Fruit fly (Drosophila melanogaster) whole organism, embryonic: Measurements from ENCODE around the gene CG14958.

ENCODE experiments used
- Asciz ChIP-seq: fragments of 200-800 bp; sonication (Bioruptor generic); optimal IDR thresholded peaks from 2 replicates; lab custom pipeline; 2017; ENCODE audit warnings: missing biosample characterization, mild to moderate bottlenecking, missing genetic modification characterization, missing genetic modification reagents
- Bgb ChIP-seq: fragments of 200-800 bp; sonication (Bioruptor generic); IDR thresholded peaks from 2 replicates; pipeline ENCODE4 v1.3.6; 2022; ENCODE audit warnings: missing biosample characterization, missing genetic modification characterization; ENCODE audit not compliant: partially characterized antibody
- CG13287 ChIP-seq: fragments of 200-800 bp; sonication (Bioruptor generic); IDR thresholded peaks from 2 replicates; pipeline ENCODE4 v1.3.6; 2022; ENCODE audit warnings: missing biosample characterization, missing genetic modification characterization; ENCODE audit not compliant: partially characterized antibody
- CG13775 ChIP-seq: fragments of 200-800 bp; sonication (Bioruptor generic); optimal IDR thresholded peaks from 3 replicates; lab custom pipeline; 2017; ENCODE audit warnings: missing biosample characterization, mild to moderate bottlenecking, missing genetic modification characterization
- CG16863 ChIP-seq: fragments of 200-800 bp; sonication (Bioruptor generic); optimal IDR thresholded peaks from 3 replicates; lab custom pipeline; 2016; ENCODE audit warnings: missing biosample characterization, missing genetic modification characterization
- CG2199 ChIP-seq: fragments of 200-800 bp; sonication (Bioruptor generic); IDR thresholded peaks from 3 replicates; pipeline ENCODE4 v1.3.6; 2022; ENCODE audit warnings: missing biosample characterization, missing genetic modification characterization
- CG31441 ChIP-seq: fragments of 200-800 bp; sonication (Bioruptor generic); IDR thresholded peaks from 2 replicates; pipeline ENCODE4 v1.3.6; 2022; ENCODE audit warnings: missing biosample characterization, missing genetic modification characterization
- CG34422 ChIP-seq: fragments of 200-800 bp; sonication (Bioruptor generic); IDR thresholded peaks from 3 replicates; pipeline ENCODE4 v1.3.6; 2022; ENCODE audit warnings: missing biosample characterization, missing genetic modification characterization
- CG4617 ChIP-seq: fragments of 200-800 bp; sonication (Bioruptor generic); optimal IDR thresholded peaks from 3 replicates; lab custom pipeline; 2016; ENCODE audit warnings: missing biosample characterization, missing genetic modification characterization, borderline replicate concordance
- CG4730 ChIP-seq: fragments of 200-800 bp; sonication (Bioruptor generic); IDR thresholded peaks from 2 replicates; pipeline ENCODE4 v1.3.6; 2022; ENCODE audit warnings: missing biosample characterization, missing genetic modification characterization
- CG6813 ChIP-seq: fragments of 200-800 bp; sonication (Bioruptor generic); optimal IDR thresholded peaks from 2 replicates; lab custom pipeline; 2017; ENCODE audit warnings: missing biosample characterization, missing genetic modification characterization, mild to moderate bottlenecking, moderate library complexity, missing genetic modification reagents
- CG7556 ChIP-seq: fragments of 200-800 bp; sonication (Bioruptor generic); optimal IDR thresholded peaks from 2 replicates; lab custom pipeline; 2017; ENCODE audit warnings: missing biosample characterization, mild to moderate bottlenecking, missing genetic modification characterization
- CG8290 ChIP-seq, 3 experiments: fragments of 200-800 bp; sonication (Bioruptor generic); optimal IDR thresholded peaks; 2 replicates each; lab custom pipeline; 2016 to 2019; ENCODE audit warnings: missing biosample characterization in 3 of 3, missing genetic modification characterization in 3 of 3, mild to moderate bottlenecking in 2 of 3, moderate library complexity in 1 of 3
- CG9609 ChIP-seq: fragments of 200-800 bp; sonication (Bioruptor generic); optimal IDR thresholded peaks from 3 replicates; lab custom pipeline; 2016; ENCODE audit warnings: missing biosample characterization, missing genetic modification characterization
- CG9797 ChIP-seq: fragments of 200-800 bp; sonication (Bioruptor generic); optimal IDR thresholded peaks from 3 replicates; lab custom pipeline; 2018; ENCODE audit warnings: missing biosample characterization, mild to moderate bottlenecking, missing genetic modification characterization
- Deaf1 ChIP-seq: fragments of 200-800 bp; optimal IDR thresholded peaks from 3 replicates; lab custom pipeline; 2019; ENCODE audit warnings: missing biosample characterization, mild to moderate bottlenecking, missing genetic modification characterization, moderate library complexity
- Doc2 ChIP-seq: fragments of 200-800 bp; sonication (Bioruptor generic); IDR thresholded peaks from 2 replicates; pipeline ENCODE4 v1.3.6; 2022; ENCODE audit warnings: missing biosample characterization, missing genetic modification characterization
- Doc3 ChIP-seq: fragments of 200-800 bp; sonication (Bioruptor generic); IDR thresholded peaks from 3 replicates; pipeline ENCODE4 v1.3.6; 2022; ENCODE audit warnings: missing biosample characterization, missing genetic modification characterization; ENCODE audit not compliant: partially characterized antibody
- ERR ChIP-seq: fragments of 200-800 bp; sonication (Bioruptor generic); optimal IDR thresholded peaks from 2 replicates; lab custom pipeline; 2016; ENCODE audit warnings: missing biosample characterization, missing genetic modification characterization
- HLHmδ ChIP-seq: fragments of 200-800 bp; sonication (Bioruptor generic); optimal IDR thresholded peaks from 2 replicates; lab custom pipeline; 2018; ENCODE audit warnings: missing biosample characterization, mild to moderate bottlenecking, missing genetic modification characterization, moderate library complexity
- Hr78 ChIP-seq, 2 experiments: fragments of 200-800 bp in 1 of 2; fragments of >200 bp in 1 of 2; sonication (Bioruptor generic) in 1 of 2; optimal IDR thresholded peaks; 2 replicates each; lab custom pipeline; 2017 to 2019; ENCODE audit warnings: missing biosample characterization in 2 of 2, missing genetic modification characterization in 2 of 2, mild to moderate bottlenecking in 1 of 2, moderate library complexity in 1 of 2
- MTF-1 ChIP-seq: fragments of 200-800 bp; sonication (Bioruptor generic); optimal IDR thresholded peaks from 2 replicates; lab custom pipeline; 2018; ENCODE audit warnings: missing biosample characterization, mild to moderate bottlenecking, missing genetic modification characterization, borderline replicate concordance
- NC2α ChIP-seq: fragments of 200-800 bp; sonication (Bioruptor generic); optimal IDR thresholded peaks from 2 replicates; lab custom pipeline; 2016; ENCODE audit warnings: missing biosample characterization, missing genetic modification characterization
- Neu2 ChIP-seq: fragments of 200-800 bp; sonication (Bioruptor generic); optimal IDR thresholded peaks from 3 replicates; lab custom pipeline; 2016; ENCODE audit warnings: missing biosample characterization, missing genetic modification characterization, borderline replicate concordance
- Oli ChIP-seq: fragments of 200-800 bp; sonication (Bioruptor generic); optimal IDR thresholded peaks from 2 replicates; lab custom pipeline; 2018; ENCODE audit warnings: missing biosample characterization, mild to moderate bottlenecking, missing genetic modification characterization, moderate library complexity
- Pdp1 ChIP-seq, 2 experiments: fragments of 200-800 bp; sonication (Bioruptor generic); optimal IDR thresholded peaks; 3 replicates each; lab custom pipeline; 2016; ENCODE audit warnings: missing biosample characterization in 2 of 2, missing genetic modification characterization in 2 of 2, mild to moderate bottlenecking in 1 of 2, moderate library complexity in 1 of 2
- Stat92E ChIP-seq, 3 experiments: fragments of >200 bp in 2 of 3; fragments of 200-800 bp in 1 of 3; sonication (Bioruptor generic) in 1 of 3; optimal IDR thresholded peaks; 2 replicates each; lab custom pipeline; 2017 to 2019; ENCODE audit warnings: missing biosample characterization in 3 of 3, missing genetic modification characterization in 3 of 3, mild to moderate bottlenecking in 1 of 3, moderate library complexity in 1 of 3
- ara ChIP-seq: fragments of 200-800 bp; sonication (Bioruptor generic); IDR thresholded peaks from 2 replicates; pipeline ENCODE4 v1.3.6; 2022; ENCODE audit warnings: missing biosample characterization, missing genetic modification characterization
- cad ChIP-seq: fragments of >200 bp; optimal IDR thresholded peaks from 2 replicates; lab custom pipeline; 2017; ENCODE audit warnings: missing biosample characterization, missing genetic modification characterization
- caup ChIP-seq: fragments of 200-800 bp; sonication (Bioruptor generic); optimal IDR thresholded peaks from 3 replicates; lab custom pipeline; 2017; ENCODE audit warnings: missing biosample characterization, mild to moderate bottlenecking, missing genetic modification characterization, moderate library complexity; ENCODE audit not compliant: severe bottlenecking
- dimm ChIP-seq: fragments of 200-800 bp; sonication (Bioruptor generic); IDR thresholded peaks from 2 replicates; pipeline ENCODE4 v1.3.6; 2022; ENCODE audit warnings: missing biosample characterization, missing genetic modification characterization
- fd102C ChIP-seq: fragments of 200-800 bp; sonication (Bioruptor generic); optimal IDR thresholded peaks from 2 replicates; lab custom pipeline; 2018; ENCODE audit warnings: missing biosample characterization, mild to moderate bottlenecking, missing genetic modification characterization, moderate library complexity
- fd3F ChIP-seq: fragments of 200-800 bp; sonication (Bioruptor generic); optimal IDR thresholded peaks from 2 replicates; lab custom pipeline; 2018; ENCODE audit warnings: missing biosample characterization, mild to moderate bottlenecking, missing genetic modification characterization, moderate library complexity
- fd96Cb ChIP-seq: fragments of 200-800 bp; sonication (Bioruptor generic); optimal IDR thresholded peaks from 2 replicates; lab custom pipeline; 2018; ENCODE audit warnings: missing biosample characterization, mild to moderate bottlenecking, missing genetic modification characterization, moderate library complexity
- gcm2 ChIP-seq: fragments of 200-800 bp; sonication (Bioruptor generic); optimal IDR thresholded peaks from 2 replicates; lab custom pipeline; 2016; ENCODE audit warnings: missing biosample characterization, missing genetic modification characterization
- gsb-n ChIP-seq: fragments of 200-800 bp; sonication (Bioruptor generic); optimal IDR thresholded peaks from 3 replicates; lab custom pipeline; 2018; ENCODE audit warnings: missing biosample characterization, mild to moderate bottlenecking, missing genetic modification characterization
- insv ChIP-seq, 2 experiments: fragments of 200-800 bp; sonication (Bioruptor generic); optimal IDR thresholded peaks; 3 replicates each; lab custom pipeline; 2016 to 2018; ENCODE audit warnings: missing biosample characterization in 2 of 2, missing genetic modification characterization in 2 of 2
- kah ChIP-seq: fragments of 200-800 bp; sonication (Bioruptor generic); optimal IDR thresholded peaks from 2 replicates; lab custom pipeline; 2018; ENCODE audit warnings: missing biosample characterization, mild to moderate bottlenecking, missing genetic modification characterization
- luna ChIP-seq: fragments of 200-800 bp; sonication (Bioruptor generic); optimal IDR thresholded peaks from 2 replicates; lab custom pipeline; 2016; ENCODE audit warnings: missing biosample characterization, missing genetic modification characterization
- mirr ChIP-seq: fragments of 200-800 bp; sonication (Bioruptor generic); optimal IDR thresholded peaks from 3 replicates; lab custom pipeline; 2018; ENCODE audit warnings: missing biosample characterization, mild to moderate bottlenecking, missing genetic modification characterization
- mld ChIP-seq: fragments of 200-800 bp; sonication (Bioruptor generic); IDR thresholded peaks from 3 replicates; pipeline ENCODE4 v1.3.6; 2022; ENCODE audit warnings: missing biosample characterization, missing genetic modification characterization; ENCODE audit not compliant: partially characterized antibody
- ranshi ChIP-seq: fragments of 200-800 bp; sonication (Bioruptor generic); IDR thresholded peaks from 2 replicates; pipeline ENCODE4 v1.3.6; 2022; ENCODE audit warnings: missing biosample characterization, missing genetic modification characterization
- repo ChIP-seq: fragments of 200-800 bp; sonication (Bioruptor generic); optimal IDR thresholded peaks from 2 replicates; lab custom pipeline; 2016; ENCODE audit warnings: missing biosample characterization, missing genetic modification characterization
- sima ChIP-seq: fragments of 200-800 bp; sonication (Bioruptor generic); optimal IDR thresholded peaks from 2 replicates; lab custom pipeline; 2016; ENCODE audit warnings: missing biosample characterization, missing genetic modification characterization
- so ChIP-seq: fragments of 200-800 bp; sonication (Bioruptor generic); IDR thresholded peaks from 3 replicates; pipeline ENCODE4 v1.3.6; 2022; ENCODE audit warnings: missing biosample characterization, missing genetic modification characterization
- tna ChIP-seq: fragments of 200-800 bp; sonication (Bioruptor generic); IDR thresholded peaks from 2 replicates; pipeline ENCODE4 v1.3.6; 2022; ENCODE audit warnings: missing biosample characterization, missing genetic modification characterization; ENCODE audit not compliant: partially characterized antibody
- toy ChIP-seq: fragments of 200-800 bp; sonication (Bioruptor generic); IDR thresholded peaks from 2 replicates; pipeline ENCODE4 v1.3.6; 2022; ENCODE audit warnings: missing biosample characterization, missing genetic modification characterization
- ttk ChIP-seq: fragments of 200-800 bp; sonication (Bioruptor generic); IDR thresholded peaks from 2 replicates; pipeline ENCODE4 v2.1.2; 2022; ENCODE audit warnings: missing biosample characterization, missing genetic modification characterization
- z ChIP-seq: fragments of 200-800 bp; sonication (Bioruptor generic); IDR thresholded peaks from 3 replicates; pipeline ENCODE4 v1.3.6; 2022; ENCODE audit warnings: missing biosample characterization, missing genetic modification characterization
- zfh2 ChIP-seq: fragments of 200-800 bp; sonication (Bioruptor generic); optimal IDR thresholded peaks from 2 replicates; lab custom pipeline; 2016; ENCODE audit warnings: missing biosample characterization, missing genetic modification characterization

CG14958 gene

DNA sequence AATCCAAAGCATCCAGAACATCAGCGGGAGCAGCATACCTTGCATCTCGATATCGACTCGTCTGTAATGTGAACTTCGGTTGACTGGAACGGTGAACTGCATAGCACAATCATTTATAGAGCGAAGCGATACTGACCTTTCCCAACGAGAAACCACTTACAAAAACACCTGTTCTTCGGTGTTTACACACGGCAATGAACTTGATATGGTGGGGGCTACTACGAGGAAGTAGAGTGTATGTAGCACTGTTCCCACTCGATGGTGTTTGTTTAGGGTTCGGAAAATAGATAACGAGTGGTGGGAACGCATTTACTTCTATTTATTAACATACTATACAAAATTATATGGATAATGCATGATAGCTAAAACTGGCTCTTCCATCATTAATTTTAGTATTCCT is 19.1 kb downstream of the CG14958 start, which contains the start of the genes CG32269 and CG32270 (continued):
- TF ChIP-seq ara (GFP tag; lab: Robert Waterston, UW), result no peak
- no peak for TF ChIP-seq gcm2 (GFP tag; lab: Kevin White, UChicago)
- no peak for TF ChIP-seq CG16863 (GFP tag; lab: Kevin White, UChicago)
- no peak for TF ChIP-seq mld (GFP tag; lab: Robert Waterston, UW)
- no peak for TF ChIP-seq CG7556 (GFP tag; lab: Kevin White, UChicago)
- TF ChIP-seq HLHmδ (GFP tag; lab: Kevin White, UChicago), result peak; percentile 30
- TF ChIP-seq ERR (GFP tag; lab: Kevin White, UChicago), result no peak
- TF ChIP-seq Stat92E (GFP tag; optimal IDR thresholded peaks at IDR 0.05; lab: Kevin White, UChicago), result no peak
- TF ChIP-seq MTF-1 (GFP tag; lab: Kevin White, UChicago), result peak; percentile 0
- no peak for TF ChIP-seq CG9797 (GFP tag; lab: Kevin White, UChicago)
- TF ChIP-seq Asciz (GFP tag; lab: Kevin White, UChicago), result no peak
- no peak for TF ChIP-seq Doc2 (GFP tag; lab: Robert Waterston, UW)
- no peak for TF ChIP-seq sima (GFP tag; lab: Kevin White, UChicago)
- no peak for TF ChIP-seq CG4730 (GFP tag; lab: Robert Waterston, UW)
- no peak for TF ChIP-seq tna
- no peak for TF ChIP-seq CG13287 (GFP tag; lab: Robert Waterston, UW)
- TF ChIP-seq Bgb, result no peak
- TF ChIP-seq ranshi, result no peak
- no peak for TF ChIP-seq fd96Cb (tag; lab: Kevin White, UChicago)
- peak; percentile 71 for TF ChIP-seq kah (GFP tag; lab: Kevin White, UChicago)
- peak; percentile 11 for TF ChIP-seq caup (GFP tag; lab: Kevin White, UChicago)
- TF ChIP-seq CG4617 (GFP tag; lab: Kevin White, UChicago), result no peak
- no peak for TF ChIP-seq gsb-n
- no peak for TF ChIP-seq luna (GFP tag; lab: Kevin White, UChicago)
- no peak for TF ChIP-seq NC2α (GFP tag; lab: Kevin White, UChicago)
- no peak for TF ChIP-seq Oli (tag; lab: Kevin White, UChicago)
- no peak for TF ChIP-seq Neu2 (GFP tag; lab: Kevin White, UChicago)
- TF ChIP-seq Pdp1 (GFP tag; optimal IDR thresholded peaks at IDR 0.05; lab: Kevin White, UChicago), result no peak
- no peak for TF ChIP-seq fd3F (GFP tag; lab: Kevin White, UChicago)
- peak; percentile 66 for TF ChIP-seq mirr (GFP tag; lab: Kevin White, UChicago)
- TF ChIP-seq cad (GFP tag; lab: Kevin White, UChicago), result no peak
- no peak for TF ChIP-seq dimm
- peak; percentile 18 for TF ChIP-seq CG6813 (GFP tag; lab: Kevin White, UChicago)
- TF ChIP-seq repo (GFP tag; lab: Kevin White, UChicago), result no peak
- TF ChIP-seq CG8290 (GFP tag; optimal IDR thresholded peaks at IDR 0.05; lab: Kevin White, UChicago), result no peak
- no peak for TF ChIP-seq CG8290 (tag; optimal IDR thresholded peaks at IDR 0.05; lab: Kevin White, UChicago)

DNA sequence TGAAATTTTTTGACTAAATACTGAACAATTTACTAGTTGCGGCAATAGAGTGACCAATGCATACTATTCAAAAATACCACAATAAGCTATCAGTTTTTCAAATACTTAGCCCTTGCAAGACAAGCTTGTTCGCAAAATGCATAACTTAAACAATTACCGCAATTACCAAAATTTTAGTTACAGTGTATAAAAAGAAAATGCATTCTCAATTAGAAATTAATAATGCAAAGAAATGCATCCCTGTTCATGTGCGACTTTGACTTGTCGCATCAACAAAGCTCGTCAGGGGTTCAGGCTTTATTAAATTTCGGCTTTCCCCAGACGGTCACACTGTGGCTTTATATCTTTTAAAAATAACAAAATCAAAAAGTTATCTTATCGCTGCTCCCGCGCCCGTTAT is 29.1 kb downstream of the CG14958 start, which contains the start of the genes hob and nSMase:
TSS of gene hob (minus strand) at position 62 of the 400 bp plus-strand sequence.
TSS of gene nSMase (plus strand) at position 298 of the 400 bp plus-strand sequence.
- TF ChIP-seq zfh2 (GFP tag; lab: Kevin White, UChicago), result no peak
- no peak for TF ChIP-seq Deaf1 (tag; lab: Kevin White, UChicago)
- no peak for TF ChIP-seq fd102C (GFP tag; lab: Kevin White, UChicago)
- TF ChIP-seq CG4617 (GFP tag; lab: Kevin White, UChicago), result peak; percentile 60
- TF ChIP-seq Hr78 (GFP tag; optimal IDR thresholded peaks at IDR 0.05; lab: Kevin White, UChicago), result no peak
- TF ChIP-seq CG9609 (GFP tag; lab: Kevin White, UChicago), result no peak
- TF ChIP-seq z (GFP tag; lab: Robert Waterston, UW), result no peak
- peak; percentile 22 for TF ChIP-seq CG13775 (GFP tag; lab: Kevin White, UChicago)
- TF ChIP-seq insv (GFP tag; optimal IDR thresholded peaks at IDR 0.05; lab: Kevin White, UChicago), result no peak
- TF ChIP-seq toy, result no peak
- no peak for TF ChIP-seq CG31441 (GFP tag; lab: Robert Waterston, UW)
- TF ChIP-seq CG2199 (GFP tag; lab: Robert Waterston, UW), result no peak
- TF ChIP-seq ttk (GFP tag; lab: Robert Waterston, UW), result no peak
- peak; percentile 7; the same call in 1 of the 3 replicates for TF ChIP-seq CG34422 (GFP tag; lab: Robert Waterston, UW)
- no peak for TF ChIP-seq Doc3 (GFP tag; lab: Robert Waterston, UW)
- no peak for TF ChIP-seq so (GFP tag; lab: Robert Waterston, UW)
